Worm (Caenorhabditis elegans) whole organism, young adult: ENCODE measurements around the gene nars-2.

Experiments used
- cebp-2 ChIP-seq: fragments of 200-800 bp; sonication (Bioruptor generic); IDR thresholded peaks from 2 replicates; pipeline ENCODE4 v1.3.6; 2022; ENCODE audit warnings: missing genetic modification characterization, missing compliant biosample characterization
- mel-28 ChIP-seq: sonication (generic microtip); optimal IDR thresholded peaks from 2 replicates; lab custom pipeline; 2016; ENCODE audit warnings: borderline replicate concordance, mild to moderate bottlenecking, missing genetic modification characterization, missing compliant biosample characterization
- pha-4 ChIP-seq: fragments of 150-350 bp; sonication (generic microtip); optimal IDR thresholded peaks from 2 replicates; lab custom pipeline; 2014; ENCODE audit warnings: missing biosample characterization, missing genetic modification reagents, missing genetic modification characterization
- sdz-38 ChIP-seq: sonication (generic microtip); optimal IDR thresholded peaks from 2 replicates; lab custom pipeline; 2016; ENCODE audit warnings: missing genotype, missing genetic modification characterization, missing compliant biosample characterization
- unc-130 ChIP-seq: sonication (generic microtip); optimal IDR thresholded peaks from 2 replicates; lab custom pipeline; 2016; ENCODE audit warnings: missing genetic modification reagents, missing genetic modification characterization, missing compliant biosample characterization

DNA sequence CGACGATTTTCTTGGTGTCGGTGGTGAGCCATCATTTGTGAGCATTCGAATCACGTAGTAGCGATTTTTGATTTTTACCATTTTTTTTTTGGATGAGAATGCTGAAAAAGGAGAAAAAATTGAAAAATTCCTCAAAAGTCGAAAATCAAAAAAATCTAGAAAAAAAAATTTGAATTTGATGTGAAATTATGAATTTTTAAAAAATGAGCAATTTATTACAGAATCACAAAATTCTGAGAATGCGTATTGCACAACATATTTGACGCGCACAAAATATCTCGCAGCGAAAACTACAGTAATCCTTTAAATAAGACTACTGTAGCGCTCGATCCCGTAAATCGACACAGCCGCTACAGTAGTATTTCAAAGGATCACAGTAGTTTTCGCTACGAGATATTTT lies 13.3 kb downstream of the nars-2 start, which contains the start of gene popl-5:
- TF ChIP-seq pha-4 (tag; lab: Kevin White, UChicago), result no peak
- no peak for TF ChIP-seq unc-130 (GFP tag; lab: Kevin White, UChicago)
- no peak for TF ChIP-seq cebp-2 (GFP tag; lab: Robert Waterston, UW)
- TF ChIP-seq mel-28, result no peak
- no peak for TF ChIP-seq sdz-38
